Fruit fly (Drosophila melanogaster): ENCODE results near the gene Alp13.

Alp13 gene

DNA sequence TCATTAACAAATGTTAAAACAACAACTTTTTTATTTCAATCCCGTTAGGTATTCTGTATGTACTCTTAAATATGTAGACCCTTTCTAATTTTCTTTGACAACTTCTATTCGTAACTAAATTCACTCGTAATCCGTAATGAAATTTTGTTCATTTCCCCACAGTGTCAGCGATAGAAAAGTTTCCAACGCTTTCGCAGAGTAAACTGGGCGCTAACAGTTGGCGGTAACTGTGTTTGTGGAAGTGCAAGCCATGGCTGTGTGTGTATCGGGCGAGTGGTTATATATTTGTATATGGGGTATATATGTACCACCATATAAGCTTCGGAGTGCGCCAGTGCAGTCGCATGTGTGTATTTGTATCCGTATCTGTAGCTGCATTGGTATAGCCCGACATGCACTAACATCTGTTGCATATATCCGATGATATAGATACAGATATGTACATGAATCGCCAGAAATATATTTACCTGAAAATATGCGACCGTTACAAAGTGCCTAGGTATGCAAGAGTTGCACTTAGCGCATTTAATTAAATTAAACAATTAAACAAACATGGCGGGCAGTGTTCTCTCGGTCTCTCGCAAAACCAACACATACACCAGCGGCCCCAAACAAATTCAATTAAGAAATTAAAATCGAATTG is 6.4 kb upstream of the Alp13 start:
- peak; percentile 53; the same call in 1 of the 3 replicates for TF ChIP-seq CG4496 (GFP tag; IDR thresholded peaks at IDR 0.05)
- TF ChIP-seq CG15710 (tag; optimal IDR thresholded peaks at IDR 0.05), result peak; percentile 7
- peak; percentile 28 for TF ChIP-seq EcR (GFP tag; optimal IDR thresholded peaks at IDR 0.05)
- no peak for TF ChIP-seq CG8301 (tag; optimal IDR thresholded peaks at IDR 0.05)
- TF ChIP-seq rn (GFP tag; IDR thresholded peaks at IDR 0.05), result no peak
- TF ChIP-seq Pif1B (GFP tag; optimal IDR thresholded peaks at IDR 0.05), result no peak
- no peak for TF ChIP-seq CG12605 (GFP tag; IDR thresholded peaks at IDR 0.05)
- no peak for TF ChIP-seq Snoo (tag; optimal IDR thresholded peaks at IDR 0.05)
- TF ChIP-seq CG8159 (tag; optimal IDR thresholded peaks at IDR 0.05), result no peak
- TF ChIP-seq CG14655 (GFP tag; optimal IDR thresholded peaks at IDR 0.05), result no peak
- no peak for TF ChIP-seq CG9948 (tag; optimal IDR thresholded peaks at IDR 0.05)
- peak; percentile 6 for TF ChIP-seq CG17806 (tag; optimal IDR thresholded peaks at IDR 0.05)
- no peak for TF ChIP-seq CG13204 (GFP tag; optimal IDR thresholded peaks at IDR 0.05)
- no peak for TF ChIP-seq CG34367 (tag; optimal IDR thresholded peaks at IDR 0.05)
- no peak for TF ChIP-seq Pif1A (GFP tag; optimal IDR thresholded peaks at IDR 0.05)
- no peak for TF ChIP-seq CG10348 (GFP tag; IDR thresholded peaks at IDR 0.05)
- TF ChIP-seq gl (tag; optimal IDR thresholded peaks at IDR 0.05), result no peak
- peak; percentile 9; the same call in 1 of the 3 replicates for TF ChIP-seq fd96Ca (GFP tag; IDR thresholded peaks at IDR 0.05)
- no peak for TF ChIP-seq D1 (tag; optimal IDR thresholded peaks at IDR 0.05)
- TF ChIP-seq Ets98B (GFP tag; IDR thresholded peaks at IDR 0.05), result no peak

DNA sequence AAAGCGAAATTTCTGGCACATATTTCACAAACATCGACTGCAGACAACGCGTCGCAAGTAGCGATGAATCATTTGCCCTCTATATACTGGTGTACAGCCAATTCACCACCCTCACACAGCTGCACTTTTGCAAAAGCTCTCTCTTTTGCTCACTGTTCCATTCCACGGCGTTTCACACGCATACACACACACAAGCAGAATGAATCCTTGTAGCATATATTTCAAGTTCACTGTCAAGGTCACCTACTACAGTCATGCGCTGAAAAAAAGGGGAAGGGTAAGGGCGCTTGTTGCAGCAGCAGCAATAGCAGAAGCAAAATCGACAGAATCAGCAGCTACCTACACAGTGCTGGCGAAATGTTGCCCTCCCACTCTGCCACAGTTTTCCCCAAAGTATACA is 5.5 kb upstream of the Alp13 start:
- TF ChIP-seq CG8159 (tag; optimal IDR thresholded peaks at IDR 0.05) (no peak), EcR (GFP tag; optimal IDR thresholded peaks at IDR 0.05) (peak; percentile 87), gl (tag; optimal IDR thresholded peaks at IDR 0.05) (no peak), CG32121 (GFP tag; IDR thresholded peaks at IDR 0.05) (0 out of 2 replicates have a peak, but pooled peaks have one; percentile 28), Pif1B (GFP tag; optimal IDR thresholded peaks at IDR 0.05) (no peak), CG9948 (tag; optimal IDR thresholded peaks at IDR 0.05) (no peak), CG4496 (GFP tag; IDR thresholded peaks at IDR 0.05) (0 out of 3 replicates have a peak, but pooled peaks have one; percentile 35)

DNA sequence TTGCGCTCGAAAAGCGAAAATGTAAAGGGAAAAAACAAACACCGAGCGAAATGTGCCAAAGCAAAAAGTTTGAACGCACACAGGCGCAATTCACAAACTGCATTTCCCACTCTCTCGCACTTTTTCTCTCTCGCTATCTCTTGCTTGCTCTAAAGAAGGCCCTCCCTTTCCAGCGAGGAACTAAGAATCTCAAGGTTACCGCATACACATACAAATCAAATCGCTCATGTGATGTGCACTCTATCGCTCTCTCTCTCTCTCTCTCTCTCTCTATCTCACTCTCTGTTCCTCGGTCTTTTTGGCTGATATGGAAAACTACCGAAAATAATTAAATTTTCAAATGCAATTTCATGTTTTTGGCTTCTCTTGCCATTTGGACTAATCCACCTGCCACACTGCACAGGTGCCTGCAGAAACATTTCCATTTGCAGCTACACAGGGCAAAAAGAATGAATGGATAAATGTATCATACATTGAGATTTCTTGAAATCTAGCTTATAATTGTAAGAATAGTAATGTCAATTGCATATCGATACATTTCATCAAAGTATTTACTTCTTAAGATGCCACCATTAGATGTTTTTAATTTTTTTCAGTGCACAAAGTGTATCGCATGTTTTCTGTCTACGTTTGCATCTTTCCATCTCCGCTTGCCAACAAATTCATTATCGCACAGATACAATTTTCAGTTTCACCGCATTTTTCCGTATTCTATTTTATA is 4.3 kb upstream of the Alp13 start:
- TF ChIP-seq EcR (GFP tag; optimal IDR thresholded peaks at IDR 0.05), result peak; percentile 32
- TF ChIP-seq CG12605 (GFP tag; IDR thresholded peaks at IDR 0.05), result peak; percentile 58
- TF ChIP-seq fd96Ca (GFP tag; IDR thresholded peaks at IDR 0.05), result no peak
- TF ChIP-seq Pif1A (GFP tag; optimal IDR thresholded peaks at IDR 0.05), result peak; percentile 66
- TF ChIP-seq D1 (tag; optimal IDR thresholded peaks at IDR 0.05), result no peak
- TF ChIP-seq CG32121 (GFP tag; IDR thresholded peaks at IDR 0.05), result peak; percentile 88
- no peak for TF ChIP-seq CG13204 (GFP tag; optimal IDR thresholded peaks at IDR 0.05)
- peak; percentile 24 for TF ChIP-seq Snoo (tag; optimal IDR thresholded peaks at IDR 0.05)
- peak; percentile 87 for TF ChIP-seq CG4496 (GFP tag; IDR thresholded peaks at IDR 0.05)
- peak; percentile 70 for TF ChIP-seq CG15710 (tag; optimal IDR thresholded peaks at IDR 0.05)
- peak; percentile 81 for TF ChIP-seq CG17806 (tag; optimal IDR thresholded peaks at IDR 0.05)
- TF ChIP-seq Pif1B (GFP tag; optimal IDR thresholded peaks at IDR 0.05), result peak; percentile 29
- peak; percentile 81 for TF ChIP-seq CG9948 (tag; optimal IDR thresholded peaks at IDR 0.05)
- TF ChIP-seq CG14655 (GFP tag; optimal IDR thresholded peaks at IDR 0.05), result peak; percentile 54
- TF ChIP-seq CG8159 (tag; optimal IDR thresholded peaks at IDR 0.05), result peak; percentile 71
- peak; percentile 57 for TF ChIP-seq CG10348 (GFP tag; IDR thresholded peaks at IDR 0.05)
- peak; percentile 37 for TF ChIP-seq gl (tag; optimal IDR thresholded peaks at IDR 0.05)
- peak; percentile 78 for TF ChIP-seq CG34367 (tag; optimal IDR thresholded peaks at IDR 0.05)
- peak; percentile 85 for TF ChIP-seq Ets98B (GFP tag; IDR thresholded peaks at IDR 0.05)
- TF ChIP-seq CG8301 (tag; optimal IDR thresholded peaks at IDR 0.05), result peak; percentile 64
- peak; percentile 54; the same call in 1 of the 2 replicates for TF ChIP-seq rn (GFP tag; IDR thresholded peaks at IDR 0.05)

DNA sequence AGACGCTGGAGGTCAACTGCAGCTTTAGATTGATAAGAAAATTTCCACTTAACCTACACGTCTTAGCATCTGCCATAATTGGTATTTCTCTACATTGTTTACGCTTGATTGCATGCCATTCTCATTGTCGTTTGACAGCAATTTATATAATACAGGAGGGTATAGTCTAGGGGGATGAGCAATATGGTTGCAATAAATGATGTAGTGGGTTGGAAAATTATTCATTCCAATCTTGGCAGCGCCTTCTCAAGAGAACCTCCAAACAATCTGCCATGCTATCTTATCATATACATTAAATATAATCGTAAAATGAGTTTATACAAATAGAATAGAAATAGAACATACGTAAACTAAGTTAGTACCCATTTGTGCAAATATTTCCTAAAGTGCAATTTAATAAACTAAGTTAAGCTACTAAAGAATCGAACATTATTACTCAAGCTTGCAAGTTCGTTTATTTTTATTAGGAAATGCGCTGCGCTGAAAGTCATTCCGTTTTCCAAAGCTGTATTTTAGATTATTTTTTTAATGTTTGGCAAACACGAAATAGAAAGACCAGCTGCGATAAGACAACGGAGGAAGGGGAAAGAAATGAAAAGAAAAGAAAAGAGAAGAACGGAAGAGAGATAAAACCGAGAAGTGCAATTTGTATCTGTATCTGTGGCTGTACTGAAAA is 3.4 kb upstream of the Alp13 start:
- TF ChIP-seq CG13204 (GFP tag; optimal IDR thresholded peaks at IDR 0.05) (no peak), rn (GFP tag; IDR thresholded peaks at IDR 0.05) (no peak), CG9948 (tag; optimal IDR thresholded peaks at IDR 0.05) (no peak), CG10348 (GFP tag; IDR thresholded peaks at IDR 0.05) (no peak), Pif1B (GFP tag; optimal IDR thresholded peaks at IDR 0.05) (no peak), CG14655 (GFP tag; optimal IDR thresholded peaks at IDR 0.05) (no peak), CG15710 (tag; optimal IDR thresholded peaks at IDR 0.05) (no peak), CG34367 (tag; optimal IDR thresholded peaks at IDR 0.05) (no peak), EcR (GFP tag; optimal IDR thresholded peaks at IDR 0.05) (no peak), gl (tag; optimal IDR thresholded peaks at IDR 0.05) (no peak), Pif1A (GFP tag; optimal IDR thresholded peaks at IDR 0.05) (no peak)

DNA sequence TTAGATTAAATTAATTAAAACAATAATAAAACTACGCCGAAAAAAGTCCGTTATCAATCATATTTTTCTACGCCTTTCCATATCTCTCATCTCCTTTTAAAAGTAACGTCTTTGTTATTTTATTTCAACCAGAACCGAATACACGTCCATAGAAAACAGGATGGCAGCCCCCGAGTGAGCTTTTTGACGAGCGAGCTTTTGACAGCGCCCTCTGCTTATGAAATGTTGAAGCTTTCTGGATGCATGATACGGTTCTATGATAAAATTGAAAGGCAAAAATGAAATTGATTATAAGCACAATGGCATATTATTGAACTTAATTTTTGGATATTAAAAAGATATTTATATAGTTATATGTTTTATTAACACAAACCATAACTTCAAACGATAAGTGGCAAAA is 1.5 kb upstream of the Alp13 start:
- TF ChIP-seq CG17806 (tag; optimal IDR thresholded peaks at IDR 0.05) (no peak), rn (GFP tag; IDR thresholded peaks at IDR 0.05) (no peak), CG8301 (tag; optimal IDR thresholded peaks at IDR 0.05) (no peak), Ets98B (GFP tag; IDR thresholded peaks at IDR 0.05) (no peak), D1 (tag; optimal IDR thresholded peaks at IDR 0.05) (peak; percentile 21)

Measured in whole organism, pupa.